Worm (Caenorhabditis elegans): Measurements from ENCODE around the gene msp-51.
"Not testable (repeated sequence)": the region's sequence is repeated elsewhere in the genome, so short reads cannot be mapped to it uniquely, and the experiment has no call there.

The msp-51 gene

ce11 chrIV:5295240-5295639, at the start of gene msp-51:
Gene msp-51 (minus strand): TSS chrIV:5295340.
- TF ChIP-seq cog-1 (tag; optimal IDR thresholded peaks at IDR 0.05); ztf-29 (GFP tag; IDR thresholded peaks at IDR 0.05); tab-1 (GFP tag; IDR thresholded peaks at IDR 0.05): not testable (repeated sequence)

ce11 chrIV:5344168-5344567, 49.0 kb upstream of the msp-51 start:
- no peak for TF ChIP-seq klf-2 (GFP tag; conservative IDR thresholded peaks at IDR 0.05)

ce11 chrIV:5339255-5339654, 44.1 kb upstream of the msp-51 start, which contains the start of gene Y4C6B.2:
Gene Y4C6B.2 (plus strand): TSS chrIV:5339574.
- TF ChIP-seq klf-2 (GFP tag; conservative IDR thresholded peaks at IDR 0.05) = no peak
- no peak for TF ChIP-seq ztf-29 (GFP tag; IDR thresholded peaks at IDR 0.05)
- TF ChIP-seq ztf-23 (GFP tag; IDR thresholded peaks at IDR 0.05) = no peak
- TF ChIP-seq med-1 (GFP tag; optimal IDR thresholded peaks at IDR 0.05; ENCODE audit: insufficient read depth) = no peak
- no peak for TF ChIP-seq flt-1 (GFP tag; IDR thresholded peaks at IDR 0.05)
- no peak for TF ChIP-seq cog-1 (tag; optimal IDR thresholded peaks at IDR 0.05)
- no peak for TF ChIP-seq tab-1 (GFP tag; IDR thresholded peaks at IDR 0.05)

ce11 chrIV:5337649-5338048, 42.5 kb upstream of the msp-51 start:
- TF ChIP-seq T22C8.4 (GFP tag; IDR thresholded peaks at IDR 0.05) = no peak
- no peak for TF ChIP-seq cog-1 (tag; optimal IDR thresholded peaks at IDR 0.05)
- no peak for TF ChIP-seq flt-1 (GFP tag; IDR thresholded peaks at IDR 0.05)
- TF ChIP-seq ztf-23 (GFP tag; IDR thresholded peaks at IDR 0.05) = no peak
- TF ChIP-seq tab-1 (GFP tag; IDR thresholded peaks at IDR 0.05) = no peak
- no peak for TF ChIP-seq klf-2 (GFP tag; conservative IDR thresholded peaks at IDR 0.05)
- no peak for TF ChIP-seq ztf-29 (GFP tag; IDR thresholded peaks at IDR 0.05)
- TF ChIP-seq ref-1 (GFP tag; conservative IDR thresholded peaks at IDR 0.05) = no peak
- no peak for TF ChIP-seq med-1 (GFP tag; optimal IDR thresholded peaks at IDR 0.05; ENCODE audit: insufficient read depth)

ce11 chrIV:5334518-5334917, 39.4 kb upstream of the msp-51 start:
- TF ChIP-seq ztf-23 (GFP tag; IDR thresholded peaks at IDR 0.05) (peak; percentile 85), cog-1 (tag; optimal IDR thresholded peaks at IDR 0.05) (no peak), klf-2 (GFP tag; conservative IDR thresholded peaks at IDR 0.05) (no peak; the same call in none of the 2 replicates), tab-1 (GFP tag; IDR thresholded peaks at IDR 0.05) (no peak), ztf-29 (GFP tag; IDR thresholded peaks at IDR 0.05) (0 out of 2 replicates have a peak, but pooled peaks have one; percentile 50)

- TF ChIP-seq ztf-29 (GFP tag; IDR thresholded peaks at IDR 0.05) (no peak), flt-1 (GFP tag; IDR thresholded peaks at IDR 0.05) (no peak), med-1 (GFP tag; optimal IDR thresholded peaks at IDR 0.05; ENCODE audit: insufficient read depth) (no peak), klf-2 (GFP tag; conservative IDR thresholded peaks at IDR 0.05) (no peak), tab-1 (GFP tag; IDR thresholded peaks at IDR 0.05) (no peak), T22C8.4 (GFP tag; IDR thresholded peaks at IDR 0.05) (no peak)
Measured at ce11 chrIV:5333484-5333883, 38.3 kb upstream of the msp-51 start.

ce11 chrIV:5332178-5332577, 37.0 kb upstream of the msp-51 start, which contains the start of gene Y4C6B.3:
Gene Y4C6B.3 (plus strand): TSS chrIV:5332478.
- no peak for TF ChIP-seq T22C8.4 (GFP tag; IDR thresholded peaks at IDR 0.05)

- TF ChIP-seq ref-1 (GFP tag; conservative IDR thresholded peaks at IDR 0.05) (no peak), ztf-23 (GFP tag; IDR thresholded peaks at IDR 0.05) (no peak), T22C8.4 (GFP tag; IDR thresholded peaks at IDR 0.05) (no peak)
Measured at ce11 chrIV:5326144-5326543, 31.0 kb upstream of the msp-51 start, which contains the start of gene Y4C6B.4. Gene Y4C6B.4 (plus strand): TSS chrIV:5326444.

- no peak for TF ChIP-seq med-1 (GFP tag; optimal IDR thresholded peaks at IDR 0.05; ENCODE audit: insufficient read depth)
- TF ChIP-seq tab-1 (GFP tag; IDR thresholded peaks at IDR 0.05) = no peak
- TF ChIP-seq T22C8.4 (GFP tag; IDR thresholded peaks at IDR 0.05) = no peak
- TF ChIP-seq cog-1 (tag; optimal IDR thresholded peaks at IDR 0.05) = no peak
- TF ChIP-seq klf-2 (GFP tag; conservative IDR thresholded peaks at IDR 0.05) = no peak
- no peak for TF ChIP-seq ref-1 (GFP tag; conservative IDR thresholded peaks at IDR 0.05)
- no peak for TF ChIP-seq flt-1 (GFP tag; IDR thresholded peaks at IDR 0.05)
- TF ChIP-seq ztf-23 (GFP tag; IDR thresholded peaks at IDR 0.05) = no peak
- no peak for TF ChIP-seq ztf-29 (GFP tag; IDR thresholded peaks at IDR 0.05)
Measured at ce11 chrIV:5318835-5319303, 23.7 kb upstream of the msp-51 start, which contains the start of gene slc-46A. Gene slc-46A (plus strand): TSS chrIV:5319253.

- TF ChIP-seq flt-1 (GFP tag; IDR thresholded peaks at IDR 0.05) (no peak), klf-2 (GFP tag; conservative IDR thresholded peaks at IDR 0.05) (no peak), ztf-23 (GFP tag; IDR thresholded peaks at IDR 0.05) (no peak), T22C8.4 (GFP tag; IDR thresholded peaks at IDR 0.05) (no peak), ref-1 (GFP tag; conservative IDR thresholded peaks at IDR 0.05) (no peak), tab-1 (GFP tag; IDR thresholded peaks at IDR 0.05) (no peak), cog-1 (tag; optimal IDR thresholded peaks at IDR 0.05) (no peak), ztf-29 (GFP tag; IDR thresholded peaks at IDR 0.05) (no peak), med-1 (GFP tag; optimal IDR thresholded peaks at IDR 0.05; ENCODE audit: insufficient read depth) (no peak)
Measured at ce11 chrIV:5317106-5317505, 22.0 kb upstream of the msp-51 start.

ce11 chrIV:5316223-5316622, 21.1 kb upstream of the msp-51 start, which contains the start of gene msp-65:
Gene msp-65 (plus strand): TSS chrIV:5316523.
- TF ChIP-seq flt-1 (GFP tag; IDR thresholded peaks at IDR 0.05); cog-1 (tag; optimal IDR thresholded peaks at IDR 0.05); med-1 (GFP tag; optimal IDR thresholded peaks at IDR 0.05; ENCODE audit: insufficient read depth): not testable (repeated sequence)

Data from whole organism, midembryonic.